Worm (Caenorhabditis elegans) whole organism, L4 larva: ENCODE measurements around the gene C14B9.10.

ENCODE experiments used
- F26F4.8 ChIP-seq: fragments of 200-800 bp; sonication (Bioruptor generic); conservative IDR thresholded peaks from 2 replicates; pipeline ENCODE4 v1.3.6; 2022; ENCODE audit warnings: missing genetic modification characterization, missing compliant biosample characterization
- T20F7.1 ChIP-seq: fragments of 200-800 bp; sonication (Bioruptor generic); optimal IDR thresholded peaks from 2 replicates; lab custom pipeline; 2018; ENCODE audit warnings: mild to moderate bottlenecking, missing genetic modification characterization, missing compliant biosample characterization
- T26A8.4 ChIP-seq: fragments of 200-800 bp; sonication (Bioruptor generic); IDR thresholded peaks from 2 replicates; pipeline ENCODE4 v1.3.6; 2022; ENCODE audit warnings: missing genetic modification characterization, missing compliant biosample characterization
- Y48G9A.11 ChIP-seq: fragments of 200-800 bp; sonication (Bioruptor generic); IDR thresholded peaks from 2 replicates; pipeline ENCODE4 v1.3.6; 2022; ENCODE audit warnings: missing genetic modification reagents, missing genetic modification characterization, missing compliant biosample characterization
- ZK337.2 ChIP-seq: fragments of 200-800 bp; sonication (Bioruptor generic); IDR thresholded peaks from 2 replicates; pipeline ENCODE4 v1.3.6; 2022; ENCODE audit warnings: missing genetic modification reagents, missing genetic modification characterization, missing compliant biosample characterization
- aha-1 ChIP-seq: fragments of 150-350 bp; peaks from one replicate; lab custom pipeline; 2014; ENCODE audit warnings: missing biosample characterization, missing genetic modification characterization
- ceh-20 ChIP-seq: fragments of 200-800 bp; sonication (Bioruptor generic); IDR thresholded peaks from 2 replicates; pipeline ENCODE4 v1.3.6; 2022; ENCODE audit warnings: missing genetic modification reagents, missing genetic modification characterization, missing compliant biosample characterization
- ceh-32 ChIP-seq: sonication (generic microtip); optimal IDR thresholded peaks from 2 replicates; lab custom pipeline; 2016; ENCODE audit warnings: mild to moderate bottlenecking, missing genetic modification characterization, missing compliant biosample characterization; ENCODE audit not compliant: poor library complexity
- ceh-44 ChIP-seq: fragments of 200-800 bp; sonication (Bioruptor generic); IDR thresholded peaks from 2 replicates; pipeline ENCODE4 v1.3.6; 2022; ENCODE audit warnings: missing genetic modification reagents, missing genetic modification characterization, missing compliant biosample characterization
- ceh-62 ChIP-seq: sonication (generic microtip); optimal IDR thresholded peaks from 2 replicates; lab custom pipeline; 2017; ENCODE audit warnings: missing biosample characterization, missing genetic modification characterization
- cey-2 ChIP-seq: sonication (generic microtip); optimal IDR thresholded peaks from 3 replicates; lab custom pipeline; 2017; ENCODE audit warnings: missing genetic modification characterization, mild to moderate bottlenecking, missing compliant biosample characterization, antibody characterized with exemption, borderline replicate concordance; ENCODE audit not compliant: insufficient read depth
- ctbp-1 ChIP-seq: fragments of 200-800 bp; sonication (Bioruptor generic); IDR thresholded peaks from 2 replicates; pipeline ENCODE4 v1.3.6; 2022; ENCODE audit warnings: missing genetic modification reagents, missing genetic modification characterization, missing compliant biosample characterization
- daf-12 ChIP-seq: fragments of 150-350 bp; optimal IDR thresholded peaks from 2 replicates; lab custom pipeline; 2014; ENCODE audit warnings: missing biosample characterization, missing genetic modification reagents, missing genetic modification characterization
- daf-19 ChIP-seq: fragments of 200-800 bp; sonication (Bioruptor generic); conservative IDR thresholded peaks from 2 replicates; pipeline ENCODE4 v1.3.6; 2022; ENCODE audit warnings: missing genetic modification characterization, missing compliant biosample characterization
- daf-8 ChIP-seq: fragments of 200-800 bp; sonication (Bioruptor generic); IDR thresholded peaks from 2 replicates; pipeline ENCODE4 v1.3.6; 2022; ENCODE audit warnings: missing genetic modification characterization, missing compliant biosample characterization
- dmd-9 ChIP-seq: fragments of 200-800 bp; sonication (Bioruptor generic); IDR thresholded peaks from 2 replicates; pipeline ENCODE4 v1.3.6; 2022; ENCODE audit warnings: missing genetic modification reagents, missing genetic modification characterization, missing compliant biosample characterization
- egl-27 ChIP-seq: sonication (generic microtip); optimal IDR thresholded peaks from 3 replicates; lab custom pipeline; 2017; ENCODE audit warnings: missing biosample characterization, missing genetic modification reagents, missing genetic modification characterization
- egl-43 ChIP-seq: fragments of 200-800 bp; sonication (Bioruptor generic); IDR thresholded peaks from 2 replicates; pipeline ENCODE4 v1.3.6; 2022; ENCODE audit warnings: missing genetic modification reagents, missing genetic modification characterization, missing compliant biosample characterization
- fkh-10 ChIP-seq: fragments of 150-350 bp; optimal IDR thresholded peaks from 2 replicates; lab custom pipeline; 2014; ENCODE audit warnings: missing biosample characterization, missing genetic modification reagents, missing genetic modification characterization
- hlh-30 ChIP-seq: sonication (generic microtip); optimal IDR thresholded peaks from 2 replicates; lab custom pipeline; 2017; ENCODE audit warnings: antibody characterized with exemption, mild to moderate bottlenecking, missing genetic modification characterization, missing compliant biosample characterization; ENCODE audit not compliant: insufficient read depth
- jun-1 ChIP-seq: fragments of 150-350 bp; optimal IDR thresholded peaks from 2 replicates; lab custom pipeline; 2014; ENCODE audit warnings: missing biosample characterization, missing genetic modification reagents, missing genetic modification characterization
- lim-7 ChIP-seq: fragments of 200-800 bp; sonication (Bioruptor generic); IDR thresholded peaks from 2 replicates; pipeline ENCODE4 v1.3.6; 2022; ENCODE audit warnings: missing genetic modification characterization, missing compliant biosample characterization
- lin-1 ChIP-seq: fragments of 200-800 bp; sonication (Bioruptor generic); IDR thresholded peaks from 2 replicates; pipeline ENCODE4 v1.3.6; 2022; ENCODE audit warnings: missing genetic modification reagents, missing genetic modification characterization, missing compliant biosample characterization
- lin-15B ChIP-seq: fragments of 150-350 bp; sonication (generic microtip); optimal IDR thresholded peaks from 3 replicates; lab custom pipeline; 2014; ENCODE audit warnings: missing biosample characterization, missing genetic modification characterization
- lin-29 ChIP-seq: fragments of 200-800 bp; sonication (Bioruptor generic); IDR thresholded peaks from 2 replicates; pipeline ENCODE4 v1.3.6; 2022; ENCODE audit warnings: missing genetic modification reagents, missing genetic modification characterization, missing compliant biosample characterization
- lin-39 ChIP-seq: fragments of 150-350 bp; optimal IDR thresholded peaks from 2 replicates; lab custom pipeline; 2014; ENCODE audit warnings: missing biosample characterization, missing genetic modification reagents, missing genetic modification characterization
- madf-9 ChIP-seq: fragments of 200-800 bp; sonication (Bioruptor generic); conservative IDR thresholded peaks from 2 replicates; pipeline ENCODE4 v1.3.6; 2022; ENCODE audit warnings: missing genetic modification reagents, missing genetic modification characterization, missing compliant biosample characterization
- nhr-111 ChIP-seq: fragments of 200-800 bp; sonication (Bioruptor generic); optimal IDR thresholded peaks from 2 replicates; lab custom pipeline; 2018; ENCODE audit warnings: mild to moderate bottlenecking, missing genetic modification characterization, missing compliant biosample characterization
- nhr-237 ChIP-seq: sonication (generic microtip); optimal IDR thresholded peaks from 2 replicates; lab custom pipeline; 2017; ENCODE audit warnings: missing biosample characterization, missing genetic modification characterization
- nhr-25 ChIP-seq: sonication (generic microtip); optimal IDR thresholded peaks from 2 replicates; lab custom pipeline; 2017; ENCODE audit warnings: missing genetic modification characterization, mild to moderate bottlenecking, missing compliant biosample characterization, antibody characterized with exemption, moderate library complexity, borderline replicate concordance; ENCODE audit not compliant: insufficient read depth
- nhr-28 ChIP-seq: fragments of 150-350 bp; optimal IDR thresholded peaks from 2 replicates; lab custom pipeline; 2014; ENCODE audit warnings: missing biosample characterization, missing genetic modification characterization
- nhr-41 ChIP-seq: fragments of 200-800 bp; sonication (Bioruptor generic); IDR thresholded peaks from 2 replicates; pipeline ENCODE4 v1.3.6; 2022; ENCODE audit warnings: missing genetic modification reagents, missing genetic modification characterization, missing compliant biosample characterization
- nhr-48 ChIP-seq: sonication (generic microtip); optimal IDR thresholded peaks from 2 replicates; lab custom pipeline; 2016; ENCODE audit warnings: mild to moderate bottlenecking, missing genetic modification characterization, missing compliant biosample characterization
- nhr-6 ChIP-seq: fragments of 150-350 bp; optimal IDR thresholded peaks from 2 replicates; lab custom pipeline; 2014; ENCODE audit warnings: missing biosample characterization, missing genetic modification characterization
- nhr-77 ChIP-seq: fragments of 150-350 bp; optimal IDR thresholded peaks from 2 replicates; lab custom pipeline; 2014; ENCODE audit warnings: missing biosample characterization, missing genetic modification characterization
- pha-4 ChIP-seq, 2 experiments: fragments of 150-350 bp in 1 of 2; fragments of 200-800 bp in 1 of 2; sonication (Bioruptor generic) in 1 of 2; IDR thresholded peaks in 1 of 2; optimal IDR thresholded peaks in 1 of 2; 2 replicates each; pipeline versions ENCODE4 v1.3.6 to Lab custom; 2014 to 2022; ENCODE audit warnings: missing genetic modification characterization in 2 of 2, missing genetic modification reagents in 2 of 2, missing biosample characterization in 1 of 2, missing compliant biosample characterization in 1 of 2
- pqm-1 ChIP-seq: sonication (generic microtip); optimal IDR thresholded peaks from 2 replicates; lab custom pipeline; 2017; ENCODE audit warnings: missing biosample characterization, missing genetic modification characterization
- rbr-2 ChIP-seq: sonication (generic microtip); optimal IDR thresholded peaks from 2 replicates; lab custom pipeline; 2016; ENCODE audit warnings: missing genotype, missing genetic modification characterization, missing compliant biosample characterization
- set-16 ChIP-seq: fragments of 200-800 bp; sonication (Bioruptor generic); IDR thresholded peaks from 2 replicates; pipeline ENCODE4 v1.3.6; 2022; ENCODE audit warnings: missing genetic modification reagents, missing genetic modification characterization, missing compliant biosample characterization
- skn-1 ChIP-seq: fragments of 150-350 bp; optimal IDR thresholded peaks from 2 replicates; lab custom pipeline; 2014; ENCODE audit warnings: missing biosample characterization, missing genetic modification characterization
- spr-3 ChIP-seq: fragments of 200-800 bp; sonication (Bioruptor generic); optimal IDR thresholded peaks from 2 replicates; lab custom pipeline; 2018; ENCODE audit warnings: mild to moderate bottlenecking, missing genetic modification characterization, missing compliant biosample characterization
- tag-97 ChIP-seq: fragments of 200-800 bp; sonication (Bioruptor generic); IDR thresholded peaks from 2 replicates; pipeline ENCODE4 v1.3.6; 2022; ENCODE audit warnings: missing genetic modification characterization, missing compliant biosample characterization
- tra-1 ChIP-seq: fragments of 200-800 bp; sonication (Bioruptor generic); IDR thresholded peaks from 2 replicates; pipeline ENCODE4 v1.3.6; 2022; ENCODE audit warnings: missing genetic modification reagents, missing genetic modification characterization, missing compliant biosample characterization
- unc-130 ChIP-seq: sonication (generic microtip); optimal IDR thresholded peaks from 2 replicates; lab custom pipeline; 2016; ENCODE audit warnings: missing genetic modification reagents, missing genetic modification characterization, missing compliant biosample characterization
- zag-1 ChIP-seq: fragments of 150-350 bp; optimal IDR thresholded peaks from 2 replicates; lab custom pipeline; 2014; ENCODE audit warnings: missing biosample characterization, missing genetic modification characterization
- zip-11 ChIP-seq: fragments of 200-800 bp; sonication (Bioruptor generic); IDR thresholded peaks from 2 replicates; pipeline ENCODE4 v1.3.6; 2022; ENCODE audit warnings: missing genetic modification characterization, missing compliant biosample characterization
- zip-2 ChIP-seq: fragments of 150-350 bp; optimal IDR thresholded peaks from 2 replicates; lab custom pipeline; 2014; ENCODE audit warnings: missing biosample characterization, missing genetic modification characterization

Gene C14B9.10

DNA sequence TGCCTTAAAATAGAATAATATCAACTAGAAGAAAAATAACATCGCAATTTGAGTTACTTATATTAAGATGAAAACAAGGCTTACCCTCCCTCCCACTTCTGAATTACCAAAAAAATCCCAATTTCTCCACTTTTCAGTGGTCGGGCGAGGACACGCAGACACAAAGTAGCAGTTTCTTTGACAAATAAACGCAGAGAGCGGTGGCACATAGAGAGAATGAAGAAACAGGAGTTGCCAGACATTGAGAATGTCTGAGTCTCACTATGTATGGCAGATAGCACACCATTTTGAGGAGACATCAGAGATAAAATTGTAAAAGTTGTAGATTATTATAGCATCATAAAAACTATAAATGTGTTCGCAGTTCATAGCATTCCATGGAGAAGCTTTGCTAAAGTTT lies 5.4 kb upstream of the C14B9.10 start (continued):
- no peak for TF ChIP-seq lin-29 (GFP tag; lab: Robert Waterston, UW)
- peak; percentile 50 for TF ChIP-seq nhr-48 (tag; lab: Kevin White, UChicago)
- TF ChIP-seq nhr-6 (tag; lab: Kevin White, UChicago) = peak; percentile 22
- TF ChIP-seq nhr-25 (tag; lab: Kevin White, UChicago) = no peak
- TF ChIP-seq ceh-32 (tag; lab: Kevin White, UChicago) = no peak
- TF ChIP-seq nhr-41 (GFP tag; lab: Robert Waterston, UW) = no peak
- TF ChIP-seq ceh-44 = no peak
- TF ChIP-seq rbr-2 = peak; percentile 53
- TF ChIP-seq skn-1 (tag; lab: Kevin White, UChicago) = no peak
- no peak for TF ChIP-seq tra-1
- no peak for TF ChIP-seq jun-1
- no peak for TF ChIP-seq Y48G9A.11 (GFP tag; lab: Robert Waterston, UW)
- TF ChIP-seq T20F7.1 (GFP tag; lab: Kevin White, UChicago) = no peak
- no peak for TF ChIP-seq T26A8.4 (GFP tag; lab: Robert Waterston, UW)
- no peak for TF ChIP-seq nhr-111 (GFP tag; lab: Kevin White, UChicago)
- TF ChIP-seq lin-39 (tag; lab: Kevin White, UChicago) = no peak
- no peak for TF ChIP-seq pha-4 (GFP tag; IDR thresholded peaks at IDR 0.05; lab: Robert Waterston, UW)
- no peak for TF ChIP-seq pha-4 (tag; optimal IDR thresholded peaks at IDR 0.05; lab: Kevin White, UChicago)
- TF ChIP-seq ceh-20 (GFP tag; lab: Robert Waterston, UW) = no peak
- TF ChIP-seq ZK337.2 (GFP tag; lab: Robert Waterston, UW) = no peak
- no peak for TF ChIP-seq tag-97 (GFP tag; lab: Robert Waterston, UW)
- no peak for TF ChIP-seq dmd-9
- no peak for TF ChIP-seq pqm-1 (tag; lab: Kevin White, UChicago)
- no peak for TF ChIP-seq daf-8
- no peak for TF ChIP-seq daf-19 (GFP tag; lab: Robert Waterston, UW)
- TF ChIP-seq egl-43 (GFP tag; lab: Robert Waterston, UW) = no peak
- TF ChIP-seq nhr-28 (tag; lab: Kevin White, UChicago) = peak; percentile 72
- no peak for TF ChIP-seq egl-27 (tag; lab: Kevin White, UChicago)
- no peak for TF ChIP-seq nhr-237
- no peak for TF ChIP-seq spr-3 (GFP tag; lab: Kevin White, UChicago)
- TF ChIP-seq set-16 = no peak
- TF ChIP-seq zip-2 = peak; percentile 36
- no peak for TF ChIP-seq lim-7 (GFP tag; lab: Robert Waterston, UW)
- TF ChIP-seq ceh-62 (tag; lab: Kevin White, UChicago) = no peak
- TF ChIP-seq unc-130 (GFP tag; lab: Kevin White, UChicago) = no peak
- TF ChIP-seq aha-1 (tag; lab: Kevin White, UChicago) = peak; percentile 35
- TF ChIP-seq F26F4.8 (GFP tag; lab: Robert Waterston, UW) = no peak
- TF ChIP-seq lin-1 (GFP tag; lab: Robert Waterston, UW) = no peak
- no peak for TF ChIP-seq daf-12 (tag; lab: Kevin White, UChicago)
- TF ChIP-seq lin-15B = no peak
- TF ChIP-seq zip-11 (GFP tag; lab: Robert Waterston, UW) = no peak
- no peak; the same call in 1 of the 2 replicates for TF ChIP-seq madf-9 (GFP tag; lab: Robert Waterston, UW)
- peak; percentile 27 for TF ChIP-seq hlh-30 (tag; lab: Kevin White, UChicago)
- no peak for TF ChIP-seq zag-1 (tag; lab: Kevin White, UChicago)
- TF ChIP-seq ctbp-1 (GFP tag; lab: Robert Waterston, UW) = no peak
- no peak for TF ChIP-seq fkh-10
- no peak for TF ChIP-seq nhr-77 (tag; lab: Kevin White, UChicago)
- peak; percentile 65 for TF ChIP-seq cey-2
- TF ChIP-seq, all 104 proteins: peak for 22
